Fruit fly (Drosophila melanogaster) whole organism, adult: ENCODE data around the gene CG34138.

Experiments
- CG11617 ChIP-seq: fragments of 200-800 bp; sonication (Bioruptor generic); optimal IDR thresholded peaks from 2 replicates; lab custom pipeline; 2017; ENCODE audit warnings: mild to moderate bottlenecking, missing biosample characterization, missing genetic modification reagents, missing genetic modification characterization
- Hr96 ChIP-seq: fragments of 200-800 bp; sonication (Bioruptor generic); optimal IDR thresholded peaks from 2 replicates; lab custom pipeline; 2016; ENCODE audit warnings: missing biosample characterization, missing genetic modification characterization
- kay ChIP-seq: fragments of 200-800 bp; sonication (Bioruptor generic); peaks from one replicate; lab custom pipeline; 2016; ENCODE audit warnings: missing biosample characterization, missing genetic modification characterization, borderline replicate concordance
- tj ChIP-seq: fragments of 200-800 bp; sonication (Bioruptor generic); optimal IDR thresholded peaks from 3 replicates; lab custom pipeline; 2017; ENCODE audit warnings: missing biosample characterization, mild to moderate bottlenecking, missing genetic modification characterization, moderate library complexity

DNA sequence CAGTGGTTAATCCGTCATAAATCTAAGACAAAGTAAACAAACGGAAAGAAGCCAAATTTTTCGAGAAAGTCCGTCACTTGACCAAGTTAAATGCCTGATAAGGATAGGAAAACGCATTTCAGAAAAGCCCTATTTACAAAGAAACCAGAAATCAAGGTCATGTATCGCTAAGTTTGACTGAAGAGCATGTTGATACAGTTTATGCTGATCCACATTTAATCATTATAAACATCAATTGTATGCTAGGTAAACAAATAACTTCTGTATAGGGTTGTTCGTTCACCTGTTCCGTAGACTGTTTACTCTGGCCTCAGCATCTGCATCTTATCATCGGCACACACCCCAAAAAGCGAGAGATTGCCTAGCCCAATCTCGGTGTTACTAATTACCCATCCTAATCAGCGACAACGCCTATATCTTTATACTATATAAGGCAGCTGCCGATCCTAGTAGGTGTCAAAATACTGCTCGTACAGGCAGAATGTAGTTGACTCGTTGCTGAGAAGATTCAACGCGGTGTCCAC, 21.8 kb upstream of the CG34138 start, which contains the start of gene CG16727:
- TF ChIP-seq tj (GFP tag; lab: Kevin White, UChicago) (no peak), kay (GFP tag; lab: Kevin White, UChicago) (no peak), Hr96 (GFP tag; lab: Kevin White, UChicago) (no peak), CG11617 (GFP tag; lab: Kevin White, UChicago) (no peak)
